Worm (Caenorhabditis elegans): ENCODE results near the gene dmd-7.

dmd-7 gene

DNA sequence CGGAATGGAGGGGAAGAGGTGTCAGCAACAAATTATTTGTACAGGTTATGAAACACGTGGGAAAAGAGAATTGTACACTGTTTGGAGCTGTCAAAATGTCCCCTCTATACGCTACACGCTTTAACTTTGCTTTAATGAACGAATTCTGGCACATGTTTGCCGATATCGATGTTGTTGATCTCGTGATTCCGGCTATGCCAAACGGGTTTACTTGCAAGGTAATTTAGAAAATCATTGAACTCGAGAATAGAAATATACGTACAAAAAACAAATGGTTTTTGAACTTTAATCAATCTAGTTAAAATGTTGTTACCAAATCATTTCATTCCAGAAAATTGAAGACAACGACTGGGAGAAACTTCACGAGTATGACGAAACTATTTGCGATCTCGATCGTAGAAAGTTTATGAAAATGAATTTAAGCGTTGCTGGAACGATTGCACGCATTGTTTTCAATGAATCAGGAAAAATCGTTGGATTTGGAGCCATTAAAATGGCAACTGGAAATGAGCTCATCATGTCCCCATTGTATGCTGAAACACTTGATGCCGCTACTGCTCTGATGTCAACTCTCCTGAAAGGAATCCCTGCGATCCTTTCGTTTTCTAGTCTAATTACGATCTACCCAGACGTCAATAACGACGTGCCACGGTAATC is 30.6 kb downstream of the dmd-7 start (continued):
- TF ChIP-seq Y75B8A.6 (GFP tag; IDR thresholded peaks at IDR 0.05) (no peak), mxl-3 (GFP tag; optimal IDR thresholded peaks at IDR 0.05) (peak; percentile 23), nhr-237 (tag; optimal IDR thresholded peaks at IDR 0.05) (no peak), egl-27 (tag; optimal IDR thresholded peaks at IDR 0.05) (no peak), duxl-1 (tag; optimal IDR thresholded peaks at IDR 0.05; ENCODE audit: poor library complexity) (no peak), sdz-12 (GFP tag; optimal IDR thresholded peaks at IDR 0.05) (peak; percentile 11), aha-1 (tag) (peak; percentile 91), aly-2 (tag; optimal IDR thresholded peaks at IDR 0.05) (no peak), arid-1 (GFP tag; conservative IDR thresholded peaks at IDR 0.05) (no peak), unc-62 (GFP tag; optimal IDR thresholded peaks at IDR 0.05 in 1 of 2) (peak in 1 of 2 experiments; percentile 86), unc-62 (tag; optimal IDR thresholded peaks at IDR 0.05) (no peak), mxl-2 (GFP tag; conservative IDR thresholded peaks at IDR 0.05) (no peak), F37D6.2 (tag; optimal IDR thresholded peaks at IDR 0.05) (no peak), tag-97 (GFP tag; IDR thresholded peaks at IDR 0.05) (no peak), dve-1 (tag; optimal IDR thresholded peaks at IDR 0.05; ENCODE audit: insufficient read depth) (peak; percentile 23), F44E2.7 (GFP tag; IDR thresholded peaks at IDR 0.05) (no peak), ceh-62 (tag; optimal IDR thresholded peaks at IDR 0.05) (no peak), ZK337.2 (GFP tag; IDR thresholded peaks at IDR 0.05) (no peak), daf-16 (GFP tag; optimal IDR thresholded peaks at IDR 0.05) (no peak), daf-16 (tag; optimal IDR thresholded peaks at IDR 0.05) (peak; percentile 65), mep-1 (tag; optimal IDR thresholded peaks at IDR 0.05) (peak; percentile 21), lin-1 (GFP tag; IDR thresholded peaks at IDR 0.05) (no peak), zip-11 (GFP tag; IDR thresholded peaks at IDR 0.05) (no peak), daf-8 (GFP tag; IDR thresholded peaks at IDR 0.05) (no peak), daf-12 (tag; optimal IDR thresholded peaks at IDR 0.05) (no peak), F10B5.3 (tag; optimal IDR thresholded peaks at IDR 0.05) (no peak), T26A8.4 (GFP tag; IDR thresholded peaks at IDR 0.05) (no peak), php-3 (GFP tag; IDR thresholded peaks at IDR 0.05) (no peak), lir-3 (tag; optimal IDR thresholded peaks at IDR 0.05) (no peak), nhr-28 (tag; optimal IDR thresholded peaks at IDR 0.05) (no peak), hlh-30 (tag; optimal IDR thresholded peaks at IDR 0.05; ENCODE audit: insufficient read depth) (peak; percentile 59), daf-19 (GFP tag; conservative IDR thresholded peaks at IDR 0.05) (no peak), R02D3.7 (tag; optimal IDR thresholded peaks at IDR 0.05) (no peak), nhr-102 (tag; optimal IDR thresholded peaks at IDR 0.05) (no peak), Y5F2A.4 (GFP tag; optimal IDR thresholded peaks at IDR 0.05) (no peak), spr-1 (tag; optimal IDR thresholded peaks at IDR 0.05) (no peak), F49E8.2 (tag; optimal IDR thresholded peaks at IDR 0.05; ENCODE audit: borderline replicate concordance) (no peak), nhr-77 (tag; optimal IDR thresholded peaks at IDR 0.05) (peak; percentile 46), zag-1 (tag; optimal IDR thresholded peaks at IDR 0.05) (no peak), ceh-32 (tag; optimal IDR thresholded peaks at IDR 0.05; ENCODE audit: poor library complexity) (no peak), saeg-2 (GFP tag; IDR thresholded peaks at IDR 0.05) (no peak), gei-8 (GFP tag; optimal IDR thresholded peaks at IDR 0.05) (no peak), dmd-8 (GFP tag; IDR thresholded peaks at IDR 0.05) (no peak), lsy-2 (tag; optimal IDR thresholded peaks at IDR 0.05) (no peak), unc-39 (tag; optimal IDR thresholded peaks at IDR 0.05) (no peak), set-16 (GFP tag; IDR thresholded peaks at IDR 0.05) (no peak), nhr-111 (GFP tag; optimal IDR thresholded peaks at IDR 0.05) (no peak), ceh-20 (GFP tag; IDR thresholded peaks at IDR 0.05) (0 out of 2 replicates have a peak, but pooled peaks have one; percentile 6), F26F4.8 (GFP tag; conservative IDR thresholded peaks at IDR 0.05) (no peak), ceh-28 (tag; optimal IDR thresholded peaks at IDR 0.05) (no peak), cey-2 (tag; optimal IDR thresholded peaks at IDR 0.05; ENCODE audit: borderline replicate concordance, insufficient read depth) (no peak)
